Fruit fly (Drosophila melanogaster) whole organism, embryonic: ENCODE measurements around the gene M6.
A peak's percentile ranks its signal among the peaks of the same experiment; 100 is the strongest.

Experiments
- Ada2b ChIP-seq: fragments of 200-800 bp; sonication (Bioruptor generic); IDR thresholded peaks from 2 replicates; pipeline ENCODE4 v1.3.6; 2022; ENCODE audit warnings: missing biosample characterization, missing genetic modification characterization
- Antp ChIP-seq: fragments of 200-800 bp; sonication (Bioruptor generic); optimal IDR thresholded peaks from 3 replicates; lab custom pipeline; 2016; ENCODE audit warnings: missing biosample characterization, missing genetic modification characterization
- Bteb2 ChIP-seq: fragments of 200-800 bp; sonication (Bioruptor generic); optimal IDR thresholded peaks from 2 replicates; lab custom pipeline; 2016; ENCODE audit warnings: missing biosample characterization, missing genetic modification characterization
- CG10274 ChIP-seq: fragments of 200-800 bp; sonication (Bioruptor generic); optimal IDR thresholded peaks from 3 replicates; lab custom pipeline; 2017; ENCODE audit warnings: missing biosample characterization, mild to moderate bottlenecking, missing genetic modification characterization
- CG11695 ChIP-seq: fragments of 200-800 bp; sonication (Bioruptor generic); IDR thresholded peaks from 3 replicates; pipeline ENCODE4 v1.3.6; 2022; ENCODE audit warnings: missing biosample characterization, missing genetic modification characterization
- CG11723 ChIP-seq: fragments of 200-800 bp; sonication (Bioruptor generic); optimal IDR thresholded peaks from 2 replicates; lab custom pipeline; 2017; ENCODE audit warnings: missing biosample characterization, mild to moderate bottlenecking, missing genetic modification characterization
- CG12071 ChIP-seq: fragments of 200-800 bp; sonication (Bioruptor generic); optimal IDR thresholded peaks from 3 replicates; lab custom pipeline; 2018; ENCODE audit warnings: missing biosample characterization, mild to moderate bottlenecking, missing genetic modification characterization
- CG12236 ChIP-seq: fragments of 200-800 bp; sonication (Bioruptor generic); optimal IDR thresholded peaks from 2 replicates; lab custom pipeline; 2016; ENCODE audit warnings: missing biosample characterization, missing genetic modification characterization
- CG12744 ChIP-seq: fragments of 200-800 bp; sonication (Bioruptor generic); optimal IDR thresholded peaks from 2 replicates; lab custom pipeline; 2016; ENCODE audit warnings: missing biosample characterization, missing genetic modification characterization
- CG13287 ChIP-seq: fragments of 200-800 bp; sonication (Bioruptor generic); IDR thresholded peaks from 2 replicates; pipeline ENCODE4 v1.3.6; 2022; ENCODE audit warnings: missing biosample characterization, missing genetic modification characterization; ENCODE audit not compliant: partially characterized antibody
- CG15479 ChIP-seq: fragments of 200-800 bp; sonication (Bioruptor generic); optimal IDR thresholded peaks from 3 replicates; lab custom pipeline; 2019; ENCODE audit warnings: missing biosample characterization, mild to moderate bottlenecking, missing genetic modification characterization, moderate library complexity
- CG15696 ChIP-seq: fragments of 200-800 bp; sonication (Bioruptor generic); optimal IDR thresholded peaks from 2 replicates; lab custom pipeline; 2019; ENCODE audit warnings: missing biosample characterization, mild to moderate bottlenecking, missing genetic modification characterization, moderate library complexity
- CG16779 ChIP-seq: fragments of 200-800 bp; sonication (Bioruptor generic); IDR thresholded peaks from 2 replicates; pipeline ENCODE4 v1.3.6; 2022; ENCODE audit warnings: missing biosample characterization, missing genetic modification characterization
- CG3281 ChIP-seq: fragments of 200-800 bp; sonication (Bioruptor generic); optimal IDR thresholded peaks from 3 replicates; lab custom pipeline; 2017; ENCODE audit warnings: missing biosample characterization, mild to moderate bottlenecking, missing genetic modification characterization
- CG3726 ChIP-seq: fragments of 200-800 bp; sonication (Bioruptor generic); IDR thresholded peaks from 3 replicates; pipeline ENCODE4, ENCODE4 v1.3.6; 2022; ENCODE audit warnings: missing biosample characterization, missing genetic modification characterization
- CG3847 ChIP-seq: fragments of 200-800 bp; sonication (Bioruptor generic); IDR thresholded peaks from 2 replicates; pipeline ENCODE4 v1.3.6; 2022; ENCODE audit warnings: missing biosample characterization, missing genetic modification characterization
- CG42726 ChIP-seq: fragments of 200-800 bp; sonication (Bioruptor generic); IDR thresholded peaks from 2 replicates; pipeline ENCODE4 v1.3.6; 2022; ENCODE audit warnings: missing biosample characterization, missing genetic modification characterization; ENCODE audit not compliant: partially characterized antibody
- CG6689 ChIP-seq: fragments of 200-800 bp; sonication (Bioruptor generic); IDR thresholded peaks from 2 replicates; pipeline ENCODE4 v1.3.6; 2022; ENCODE audit warnings: missing biosample characterization, missing genetic modification characterization
- CG6765 ChIP-seq: fragments of 200-800 bp; sonication (Bioruptor generic); optimal IDR thresholded peaks from 3 replicates; lab custom pipeline; 2017; ENCODE audit warnings: missing biosample characterization, mild to moderate bottlenecking, missing genetic modification characterization
- CG7963 ChIP-seq: fragments of 200-800 bp; sonication (Bioruptor generic); IDR thresholded peaks from 3 replicates; pipeline ENCODE4 v1.3.6; 2022; ENCODE audit warnings: missing biosample characterization, missing genetic modification characterization; ENCODE audit not compliant: partially characterized antibody
- Dip2 ChIP-seq: fragments of 200-800 bp; sonication (Bioruptor generic); IDR thresholded peaks from 2 replicates; pipeline ENCODE4 v1.3.6; 2022; ENCODE audit warnings: missing biosample characterization, missing genetic modification characterization
- Drgx ChIP-seq: fragments of 200-800 bp; sonication (Bioruptor generic); IDR thresholded peaks from 2 replicates; pipeline ENCODE4 v1.3.6; 2022; ENCODE audit warnings: missing biosample characterization, missing genetic modification characterization
- HmgD ChIP-seq: fragments of 200-800 bp; sonication (Bioruptor generic); optimal IDR thresholded peaks from 3 replicates; lab custom pipeline; 2016; ENCODE audit warnings: missing biosample characterization, missing genetic modification characterization
- Hr78 ChIP-seq, 2 experiments: fragments of 200-800 bp in 1 of 2; fragments of >200 bp in 1 of 2; sonication (Bioruptor generic) in 1 of 2; optimal IDR thresholded peaks; 2 replicates each; lab custom pipeline; 2017 to 2019; ENCODE audit warnings: missing biosample characterization in 2 of 2, missing genetic modification characterization in 2 of 2, mild to moderate bottlenecking in 1 of 2, moderate library complexity in 1 of 2
- Lhr ChIP-seq: fragments of 200-800 bp; sonication (Bioruptor generic); optimal IDR thresholded peaks from 3 replicates; lab custom pipeline; 2017; ENCODE audit warnings: mild to moderate bottlenecking, missing biosample characterization, missing genetic modification reagents, missing genetic modification characterization
- Med ChIP-seq: fragments of 200-800 bp; sonication (Bioruptor generic); peaks from one replicate; lab custom pipeline; 2016; ENCODE audit warnings: missing biosample characterization, missing genetic modification characterization, mild to moderate bottlenecking, inconsistent platforms, moderate library complexity
- Optix ChIP-seq: fragments of 200-800 bp; sonication (Bioruptor generic); IDR thresholded peaks from 3 replicates; pipeline ENCODE4 v1.3.6; 2022; ENCODE audit warnings: missing biosample characterization, missing genetic modification characterization
- PHDP ChIP-seq: fragments of 200-800 bp; sonication (Bioruptor generic); optimal IDR thresholded peaks from 3 replicates; lab custom pipeline; 2018; ENCODE audit warnings: missing biosample characterization, mild to moderate bottlenecking, missing genetic modification characterization, moderate library complexity
- Poxn ChIP-seq: fragments of 200-800 bp; sonication (Bioruptor generic); IDR thresholded peaks from 2 replicates; pipeline ENCODE4 v1.3.6; 2022; ENCODE audit warnings: missing biosample characterization, missing genetic modification characterization
- ac ChIP-seq: fragments of 200-800 bp; sonication (Bioruptor generic); optimal IDR thresholded peaks from 3 replicates; lab custom pipeline; 2017; ENCODE audit warnings: missing biosample characterization, mild to moderate bottlenecking, missing genetic modification characterization
- btn ChIP-seq: fragments of 200-800 bp; sonication (Bioruptor generic); optimal IDR thresholded peaks from 2 replicates; lab custom pipeline; 2016; ENCODE audit warnings: missing biosample characterization, missing genetic modification characterization
- chinmo ChIP-seq: fragments of 200-800 bp; sonication (Bioruptor generic); IDR thresholded peaks from 4 replicates; pipeline ENCODE4 v1.3.6; 2022; ENCODE audit warnings: missing biosample characterization, missing genetic modification characterization; ENCODE audit not compliant: partially characterized antibody
- corto ChIP-seq: fragments of 200-800 bp; sonication (Bioruptor generic); optimal IDR thresholded peaks from 2 replicates; lab custom pipeline; 2016; ENCODE audit warnings: missing biosample characterization, mild to moderate bottlenecking, missing genetic modification characterization, moderate library complexity
- dmrt11E ChIP-seq: fragments of 200-800 bp; sonication (Bioruptor generic); optimal IDR thresholded peaks from 3 replicates; lab custom pipeline; 2018; ENCODE audit warnings: missing biosample characterization, mild to moderate bottlenecking, missing genetic modification characterization, moderate library complexity
- her ChIP-seq: fragments of 200-800 bp; sonication (Bioruptor generic); optimal IDR thresholded peaks from 2 replicates; lab custom pipeline; 2016; ENCODE audit warnings: missing biosample characterization, missing genetic modification characterization
- lab ChIP-seq: fragments of 200-800 bp; sonication (Bioruptor generic); optimal IDR thresholded peaks from 3 replicates; lab custom pipeline; 2017; ENCODE audit warnings: missing biosample characterization, missing genetic modification characterization, mild to moderate bottlenecking, moderate library complexity, missing genetic modification reagents
- pzg ChIP-seq: fragments of 200-800 bp; sonication (Bioruptor generic); optimal IDR thresholded peaks from 3 replicates; lab custom pipeline; 2018; ENCODE audit warnings: missing biosample characterization, mild to moderate bottlenecking, missing genetic modification characterization, moderate library complexity
- zf30C ChIP-seq: fragments of 200-800 bp; sonication (Bioruptor generic); optimal IDR thresholded peaks from 3 replicates; lab custom pipeline; 2018; ENCODE audit warnings: missing biosample characterization, mild to moderate bottlenecking, missing genetic modification characterization

Gene M6

dm6 chr3L:21539245-21540196, 31.9 kb downstream of the M6 start, which contains the start of the genes COX8 and VhaM9.7-b (continued):
- TF ChIP-seq Poxn (GFP tag; lab: Robert Waterston, UW) (no peak; the same call in 1 of the 2 replicates), PHDP (tag; lab: Kevin White, UChicago) (peak; percentile 58), CG12236 (GFP tag; lab: Kevin White, UChicago) (no peak), CG13287 (GFP tag; lab: Robert Waterston, UW) (peak; percentile 60), dmrt11E (tag; lab: Kevin White, UChicago) (peak; percentile 58), pzg (GFP tag; lab: Kevin White, UChicago) (peak; percentile 67), btn (no peak), chinmo (GFP tag; lab: Robert Waterston, UW) (0 out of 4 replicates have a peak, but pooled peaks have one; percentile 63), CG3726 (GFP tag; lab: Robert Waterston, UW) (no peak), zf30C (GFP tag; lab: Kevin White, UChicago) (no peak), CG11723 (no peak), Bteb2 (GFP tag; lab: Kevin White, UChicago) (no peak), CG16779 (GFP tag; lab: Robert Waterston, UW) (peak; percentile 48; the same call in 1 of the 2 replicates), CG15479 (GFP tag; lab: Kevin White, UChicago) (no peak), CG42726 (GFP tag; lab: Robert Waterston, UW) (peak; percentile 79), HmgD (GFP tag; lab: Kevin White, UChicago) (peak; percentile 21), her (GFP tag; lab: Kevin White, UChicago) (no peak), CG15696 (peak; percentile 43), Dip2 (no peak), CG10274 (GFP tag; lab: Kevin White, UChicago) (no peak), Optix (GFP tag; lab: Robert Waterston, UW) (no peak), Med (GFP tag; lab: Kevin White, UChicago) (peak; percentile 85), CG11695 (GFP tag; lab: Robert Waterston, UW) (no peak), CG7963 (peak; percentile 33; the same call in 1 of the 3 replicates)

- TF ChIP-seq Ada2b (no peak), Lhr (GFP tag; lab: Kevin White, UChicago) (no peak), Drgx (GFP tag; lab: Robert Waterston, UW) (no peak), corto (no peak), CG6765 (GFP tag; lab: Kevin White, UChicago) (no peak), CG12071 (GFP tag; lab: Kevin White, UChicago) (no peak), Hr78 (GFP tag; optimal IDR thresholded peaks at IDR 0.05; lab: Kevin White, UChicago) (no peak), CG3847 (GFP tag; lab: Robert Waterston, UW) (no peak), ac (GFP tag; lab: Kevin White, UChicago) (no peak), lab (no peak), Antp (GFP tag; lab: Kevin White, UChicago) (no peak), CG3281 (GFP tag; lab: Kevin White, UChicago) (no peak), CG6689 (GFP tag; lab: Robert Waterston, UW) (no peak), CG12744 (no peak)
Measured at dm6 chr3L:21542059-21542458, 34.4 kb downstream of the M6 start, which contains the start of gene CG33290. Gene CG33290 (plus strand): TSS chr3L:21542359.
